Worm (Caenorhabditis elegans): Measurements from ENCODE around the gene fbxb-114.

Gene fbxb-114

ce11 chrX:16923636-16924035 lies 2.0 kb downstream of the fbxb-114 start, which contains the start of gene C30E1.4:
Gene C30E1.4, plus strand, starts transcription at chrX:16923936.
- no peak for TF ChIP-seq lsl-1 (GFP tag; optimal IDR thresholded peaks at IDR 0.05)
- TF ChIP-seq attf-3 (GFP tag; conservative IDR thresholded peaks at IDR 0.05): no peak
- no peak for TF ChIP-seq ceh-100 (GFP tag; IDR thresholded peaks at IDR 0.05)
- TF ChIP-seq F37B4.10 (GFP tag; IDR thresholded peaks at IDR 0.05): no peak
- no peak for TF ChIP-seq ekl-4 (GFP tag; IDR thresholded peaks at IDR 0.05)
- no peak for TF ChIP-seq dpl-1 (GFP tag; optimal IDR thresholded peaks at IDR 0.05)
- TF ChIP-seq lir-1 (GFP tag; conservative IDR thresholded peaks at IDR 0.05): no peak
- no peak for TF ChIP-seq bed-1 (GFP tag; IDR thresholded peaks at IDR 0.05)
- no peak for TF ChIP-seq lin-26 (GFP tag; IDR thresholded peaks at IDR 0.05)
- TF ChIP-seq F57A8.1 (GFP tag; optimal IDR thresholded peaks at IDR 0.05): no peak
- TF ChIP-seq snpc-1.3 (tag; optimal IDR thresholded peaks at IDR 0.05; ENCODE audit: insufficient read depth): no peak
- TF ChIP-seq snpc-3.4 (tag; optimal IDR thresholded peaks at IDR 0.05): no peak
- TF ChIP-seq B0261.1 (tag; optimal IDR thresholded peaks at IDR 0.05): no peak
- no peak for TF ChIP-seq hlh-26 (GFP tag; conservative IDR thresholded peaks at IDR 0.05)
- no peak for TF ChIP-seq rpc-1 (optimal IDR thresholded peaks at IDR 0.05)
- TF ChIP-seq rpc-1 (tag; optimal IDR thresholded peaks at IDR 0.05): no peak
- no peak for TF ChIP-seq somi-1 (GFP tag; optimal IDR thresholded peaks at IDR 0.05)
- TF ChIP-seq ets-4 (GFP tag; optimal IDR thresholded peaks at IDR 0.05): no peak
- no peak for TF ChIP-seq egl-44 (GFP tag; IDR thresholded peaks at IDR 0.05)
- TF ChIP-seq efl-1 (GFP tag; optimal IDR thresholded peaks at IDR 0.05): no peak
- no peak for TF ChIP-seq F49E8.2 (tag; optimal IDR thresholded peaks at IDR 0.05; ENCODE audit: insufficient read depth)

ce11 chrX:16925343-16925742 lies 3.7 kb downstream of the fbxb-114 start:
- TF ChIP-seq D2030.7 (GFP tag; IDR thresholded peaks at IDR 0.05): no peak
- TF ChIP-seq snpc-4 (GFP tag; optimal IDR thresholded peaks at IDR 0.05): no peak
- peak in 1 of 4 experiments; percentile 86 for TF ChIP-seq snpc-4 (tag; optimal IDR thresholded peaks at IDR 0.05)
- peak; percentile 9 for TF ChIP-seq snpc-1.1 (tag; optimal IDR thresholded peaks at IDR 0.05; ENCODE audit: insufficient read depth)

ce11 chrX:16928087-16928486 lies 6.5 kb downstream of the fbxb-114 start:
- TF ChIP-seq hlh-12 (tag; optimal IDR thresholded peaks at IDR 0.05): peak; percentile 47
- no peak for TF ChIP-seq ceh-91 (GFP tag; IDR thresholded peaks at IDR 0.05)
- TF ChIP-seq hmg-1.2 (GFP tag; IDR thresholded peaks at IDR 0.05): peak; percentile 73
- TF ChIP-seq lin-40 (tag; optimal IDR thresholded peaks at IDR 0.05): no peak
- no peak for TF ChIP-seq lsl-1 (GFP tag; optimal IDR thresholded peaks at IDR 0.05)
- TF ChIP-seq F55B11.4 (tag; optimal IDR thresholded peaks at IDR 0.05; ENCODE audit: borderline replicate concordance, insufficient read depth): no peak
- peak; percentile 87 for TF ChIP-seq lin-26 (GFP tag; IDR thresholded peaks at IDR 0.05)
- 0 out of 2 replicates have a peak, but pooled peaks have one; percentile 8 for TF ChIP-seq let-526 (GFP tag; IDR thresholded peaks at IDR 0.05)
- TF ChIP-seq F52B5.7 (tag; optimal IDR thresholded peaks at IDR 0.05): peak; percentile 57
- TF ChIP-seq tlf-1 (GFP tag; optimal IDR thresholded peaks at IDR 0.05): no peak
- TF ChIP-seq B0336.3 (GFP tag; IDR thresholded peaks at IDR 0.05): no peak
- peak; percentile 59 for TF ChIP-seq F23B12.7 (tag; optimal IDR thresholded peaks at IDR 0.05; ENCODE audit: insufficient read depth)
- TF ChIP-seq F39B2.1 (GFP tag; IDR thresholded peaks at IDR 0.05): no peak
- peak; percentile 0 for TF ChIP-seq repo-1 (tag; optimal IDR thresholded peaks at IDR 0.05)
- no peak for TF ChIP-seq Y67H2A.10 (GFP tag; conservative IDR thresholded peaks at IDR 0.05)
- peak; percentile 18 for TF ChIP-seq nhr-179 (tag; optimal IDR thresholded peaks at IDR 0.05)
- TF ChIP-seq mxl-1 (tag; optimal IDR thresholded peaks at IDR 0.05): peak; percentile 28
- no peak for TF ChIP-seq sptf-2 (GFP tag; optimal IDR thresholded peaks at IDR 0.05)
- no peak for TF ChIP-seq F49E8.2 (tag; optimal IDR thresholded peaks at IDR 0.05; ENCODE audit: insufficient read depth)
- no peak for TF ChIP-seq cebp-2 (GFP tag; IDR thresholded peaks at IDR 0.05)
- peak; percentile 56 for TF ChIP-seq sdz-38 (tag; optimal IDR thresholded peaks at IDR 0.05)
- peak; percentile 32 for TF ChIP-seq mes-4 (tag; optimal IDR thresholded peaks at IDR 0.05)
- TF ChIP-seq ztf-6 (GFP tag; IDR thresholded peaks at IDR 0.05): no peak
- TF ChIP-seq snpc-3.4 (tag; optimal IDR thresholded peaks at IDR 0.05): peak; percentile 37
- no peak for TF ChIP-seq bed-2 (GFP tag; IDR thresholded peaks at IDR 0.05)
- TF ChIP-seq ccch-3 (GFP tag; optimal IDR thresholded peaks at IDR 0.05): no peak

All from whole organism, young adult.